Worm (Caenorhabditis elegans): ENCODE results near the gene C50A2.3.

C50A2.3 gene

DNA sequence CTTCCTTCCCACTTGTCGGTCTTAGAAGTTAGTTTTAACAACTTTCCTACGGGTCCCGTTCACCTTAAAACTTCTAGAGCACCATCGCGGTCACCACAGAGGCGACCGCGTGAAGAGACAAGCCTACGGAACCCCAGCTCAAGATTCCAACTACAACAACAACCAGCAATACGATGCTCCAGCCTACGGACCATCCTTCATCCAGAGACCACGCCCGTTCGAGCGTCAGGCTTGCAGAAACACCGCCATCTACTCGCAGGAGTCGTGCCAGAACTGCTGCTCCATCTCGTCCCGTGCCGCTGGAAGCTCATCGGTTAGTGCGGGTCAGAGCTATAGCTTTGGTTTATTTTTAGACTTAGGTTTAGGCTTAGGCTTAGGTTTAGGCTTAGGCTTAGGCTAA lies 30.0 kb downstream of the C50A2.3 start:
- TF ChIP-seq nhr-23 (tag; optimal IDR thresholded peaks at IDR 0.05) = no peak
- no peak for TF ChIP-seq hmg-11 (tag; optimal IDR thresholded peaks at IDR 0.05)
- no peak for TF ChIP-seq elt-3 (tag; optimal IDR thresholded peaks at IDR 0.05)
- no peak for TF ChIP-seq elt-1 (tag; optimal IDR thresholded peaks at IDR 0.05)
- TF ChIP-seq mml-1 (tag; optimal IDR thresholded peaks at IDR 0.05) = no peak
- no peak for TF ChIP-seq jun-1 (tag; optimal IDR thresholded peaks at IDR 0.05)
- no peak for TF ChIP-seq aly-2 (tag; optimal IDR thresholded peaks at IDR 0.05)
- no peak for TF ChIP-seq lin-15B (tag; optimal IDR thresholded peaks at IDR 0.05)
- no peak for TF ChIP-seq nfya-1 (tag; optimal IDR thresholded peaks at IDR 0.05; ENCODE audit: insufficient read depth)

DNA sequence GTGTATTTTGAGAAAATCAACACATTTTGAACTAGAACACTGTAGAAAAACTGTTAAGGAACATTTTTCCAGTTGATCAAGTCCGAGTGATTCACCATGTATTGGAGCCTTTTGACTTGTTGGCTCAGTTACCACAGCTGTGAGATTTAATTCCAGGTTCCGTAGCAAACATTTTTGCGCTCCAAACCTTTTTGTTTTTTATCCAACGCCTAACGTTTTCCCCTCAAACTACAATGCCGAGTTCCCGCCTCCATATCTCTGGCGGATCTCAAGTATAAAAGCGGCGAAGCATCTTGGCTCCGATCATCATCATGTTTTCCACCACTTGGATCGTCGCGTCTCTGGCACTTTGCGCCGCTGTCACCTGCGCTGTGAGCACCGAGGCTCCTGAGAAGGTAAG lies 31.3 kb downstream of the C50A2.3 start, which contains the start of gene perm-2:
TSS of gene perm-2 (plus strand) at position 301 of the 400 bp plus-strand sequence.
- TF ChIP-seq snpc-4 (tag; optimal IDR thresholded peaks at IDR 0.05) (no peak), egl-27 (tag; optimal IDR thresholded peaks at IDR 0.05) (no peak), nhr-43 (tag; optimal IDR thresholded peaks at IDR 0.05; ENCODE audit: poor library complexity, severe bottlenecking) (no peak), ama-1 (optimal IDR thresholded peaks at IDR 0.05) (no peak), nhr-237 (tag; optimal IDR thresholded peaks at IDR 0.05) (no peak), egl-5 (tag; optimal IDR thresholded peaks at IDR 0.05) (no peak)

- TF ChIP-seq ceh-9 (tag; optimal IDR thresholded peaks at IDR 0.05) (no peak), unc-62 (GFP tag; optimal IDR thresholded peaks at IDR 0.05) (no peak), unc-39 (tag; optimal IDR thresholded peaks at IDR 0.05) (no peak), elt-3 (tag; optimal IDR thresholded peaks at IDR 0.05) (no peak), fos-1 (tag; optimal IDR thresholded peaks at IDR 0.05) (no peak), nhr-23 (tag; optimal IDR thresholded peaks at IDR 0.05) (no peak), nhr-237 (tag; optimal IDR thresholded peaks at IDR 0.05) (no peak)
Observed at ce11 chrIV:1124741-1125140, 33.1 kb downstream of the C50A2.3 start, which contains the start of gene perm-4. perm-4 (minus strand) TSS chrIV:1125107.

DNA sequence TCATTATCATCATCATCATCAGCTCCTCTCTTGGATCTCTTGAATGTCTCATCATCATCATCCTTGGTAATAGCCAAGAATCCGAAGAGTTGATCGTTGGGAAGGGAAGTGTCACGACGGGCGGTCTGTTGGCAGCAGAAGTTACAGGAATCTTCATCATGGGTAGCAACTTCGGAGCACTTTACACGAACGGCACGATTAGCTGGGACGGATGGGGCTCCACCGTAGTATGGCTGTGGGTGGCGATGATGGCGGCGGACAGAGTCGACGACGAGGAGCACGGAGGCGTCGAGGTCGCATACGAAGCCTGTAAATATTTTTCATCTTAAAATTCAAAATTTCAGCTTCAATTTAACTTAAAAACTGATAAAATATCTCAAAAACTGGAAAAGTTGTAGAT lies 34.5 kb downstream of the C50A2.3 start:
- TF ChIP-seq ceh-82 (tag; optimal IDR thresholded peaks at IDR 0.05) (no peak), elt-3 (tag; optimal IDR thresholded peaks at IDR 0.05) (no peak), nhr-23 (tag; optimal IDR thresholded peaks at IDR 0.05) (no peak), lin-15B (tag; optimal IDR thresholded peaks at IDR 0.05) (no peak), fos-1 (tag; optimal IDR thresholded peaks at IDR 0.05) (no peak), nhr-77 (tag; optimal IDR thresholded peaks at IDR 0.05) (no peak), ceh-16 (tag; optimal IDR thresholded peaks at IDR 0.05) (no peak), nhr-11 (tag; optimal IDR thresholded peaks at IDR 0.05) (no peak), pha-4 (tag; optimal IDR thresholded peaks at IDR 0.05) (no peak), ztf-11 (tag; optimal IDR thresholded peaks at IDR 0.05) (no peak), nhr-25 (tag; optimal IDR thresholded peaks at IDR 0.05) (no peak)

DNA sequence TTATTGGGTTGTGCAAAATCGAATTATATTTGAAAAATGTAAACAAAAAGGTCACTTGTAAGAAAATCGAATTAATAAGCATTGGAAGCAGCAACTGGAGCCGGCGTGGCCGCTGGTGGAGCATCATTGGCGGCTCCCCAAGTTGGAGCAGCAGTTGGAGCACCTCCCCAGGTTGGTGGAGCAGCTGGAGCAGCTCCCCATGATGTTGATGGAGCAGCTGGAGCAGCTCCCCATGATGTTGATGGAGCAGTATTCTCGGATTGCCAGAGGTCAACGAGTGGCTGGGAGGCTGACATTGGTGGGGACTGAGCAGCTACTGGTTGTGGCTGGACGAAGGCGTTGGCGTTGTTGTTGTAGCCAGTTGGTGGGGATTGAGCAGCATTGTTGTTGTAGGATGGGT lies 36.3 kb downstream of the C50A2.3 start:
- TF ChIP-seq egl-27 (tag; optimal IDR thresholded peaks at IDR 0.05) (no peak), hmg-11 (tag; optimal IDR thresholded peaks at IDR 0.05) (no peak), ztf-4 (tag; optimal IDR thresholded peaks at IDR 0.05) (no peak), elt-1 (tag; optimal IDR thresholded peaks at IDR 0.05) (no peak), nhr-76 (tag; optimal IDR thresholded peaks at IDR 0.05) (no peak)

DNA sequence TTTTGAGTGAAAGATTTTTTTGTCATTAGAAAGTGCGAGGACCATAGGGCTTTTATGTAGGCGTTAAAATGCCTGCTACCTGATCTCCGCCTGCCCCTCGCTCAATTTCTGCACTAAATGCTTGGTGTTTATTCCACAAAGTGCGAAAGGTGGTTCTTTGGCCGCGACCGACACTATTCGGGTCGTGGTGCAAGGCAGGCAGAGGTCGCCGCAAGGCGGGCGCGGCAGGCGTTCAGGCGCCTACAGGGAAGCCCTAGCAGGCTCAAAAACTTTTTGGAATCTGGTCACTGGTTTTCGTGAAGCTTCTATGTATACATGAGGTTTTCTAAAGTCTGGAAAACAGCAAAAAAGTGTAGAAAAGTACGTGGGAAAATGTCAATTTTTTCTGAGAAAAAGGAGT lies 37.0 kb downstream of the C50A2.3 start:
- no peak for TF ChIP-seq nhr-76 (tag; optimal IDR thresholded peaks at IDR 0.05)
- no peak for TF ChIP-seq lin-15B (tag; optimal IDR thresholded peaks at IDR 0.05)
- TF ChIP-seq ztf-11 (tag; optimal IDR thresholded peaks at IDR 0.05) = no peak
- TF ChIP-seq elt-3 (tag; optimal IDR thresholded peaks at IDR 0.05) = no peak
- TF ChIP-seq pha-4 (tag; optimal IDR thresholded peaks at IDR 0.05) = no peak
- TF ChIP-seq ZK546.5 (tag; optimal IDR thresholded peaks at IDR 0.05) = no peak
- no peak for TF ChIP-seq nfya-1 (tag; optimal IDR thresholded peaks at IDR 0.05; ENCODE audit: insufficient read depth)
- TF ChIP-seq nhr-237 (tag; optimal IDR thresholded peaks at IDR 0.05) = no peak
- TF ChIP-seq nhr-23 (tag; optimal IDR thresholded peaks at IDR 0.05) = no peak
- no peak for TF ChIP-seq unc-62 (GFP tag; optimal IDR thresholded peaks at IDR 0.05)
- no peak for TF ChIP-seq jun-1 (tag; optimal IDR thresholded peaks at IDR 0.05)
- TF ChIP-seq daf-12 (tag; optimal IDR thresholded peaks at IDR 0.05) = no peak
- TF ChIP-seq ceh-28 (tag; optimal IDR thresholded peaks at IDR 0.05) = no peak
- TF ChIP-seq elt-2 (tag; optimal IDR thresholded peaks at IDR 0.05) = no peak
- TF ChIP-seq nhr-77 (tag; optimal IDR thresholded peaks at IDR 0.05) = no peak
